Fruit fly (Drosophila melanogaster) whole organism, embryonic: ENCODE measurements around the gene Tbcd.

ENCODE experiments used
- CG10543 ChIP-seq: fragments of 200-800 bp; sonication (Bioruptor generic); optimal IDR thresholded peaks from 3 replicates; lab custom pipeline; 2017; ENCODE audit warnings: missing biosample characterization, mild to moderate bottlenecking, missing genetic modification characterization, moderate library complexity
- CG11456 ChIP-seq: fragments of 200-800 bp; sonication (Bioruptor generic); IDR thresholded peaks from 3 replicates; pipeline ENCODE4 v1.3.6; 2022; ENCODE audit warnings: missing biosample characterization, missing genetic modification characterization
- CG12155 ChIP-seq: fragments of 200-800 bp; sonication (Bioruptor generic); optimal IDR thresholded peaks from 3 replicates; lab custom pipeline; 2016; ENCODE audit warnings: missing biosample characterization, missing genetic modification characterization
- CG13624 ChIP-seq: fragments of 200-800 bp; sonication (Bioruptor generic); optimal IDR thresholded peaks from 2 replicates; lab custom pipeline; 2016; ENCODE audit warnings: missing biosample characterization, missing genetic modification characterization
- CG13894 ChIP-seq: fragments of 200-800 bp; sonication (Bioruptor generic); optimal IDR thresholded peaks from 3 replicates; lab custom pipeline; 2018; ENCODE audit warnings: missing biosample characterization, mild to moderate bottlenecking, missing genetic modification characterization, moderate library complexity
- CG14710 ChIP-seq: fragments of 200-800 bp; sonication (Bioruptor generic); optimal IDR thresholded peaks from 3 replicates; lab custom pipeline; 2019; ENCODE audit warnings: missing biosample characterization, mild to moderate bottlenecking, missing genetic modification characterization, moderate library complexity
- CG16815 ChIP-seq: fragments of 200-800 bp; sonication (Bioruptor generic); optimal IDR thresholded peaks from 3 replicates; lab custom pipeline; 2017; ENCODE audit warnings: missing biosample characterization, mild to moderate bottlenecking, missing genetic modification characterization
- CG2678 ChIP-seq: fragments of 200-800 bp; sonication (Bioruptor generic); optimal IDR thresholded peaks from 3 replicates; lab custom pipeline; 2019; ENCODE audit warnings: missing biosample characterization, mild to moderate bottlenecking, missing genetic modification characterization, moderate library complexity
- CG31388 ChIP-seq: fragments of 200-800 bp; sonication (Bioruptor generic); optimal IDR thresholded peaks from 2 replicates; lab custom pipeline; 2016; ENCODE audit warnings: missing biosample characterization, missing genetic modification characterization
- CG3281 ChIP-seq: fragments of 200-800 bp; sonication (Bioruptor generic); optimal IDR thresholded peaks from 3 replicates; lab custom pipeline; 2017; ENCODE audit warnings: missing biosample characterization, mild to moderate bottlenecking, missing genetic modification characterization
- CG34422 ChIP-seq: fragments of 200-800 bp; sonication (Bioruptor generic); IDR thresholded peaks from 3 replicates; pipeline ENCODE4 v1.3.6; 2022; ENCODE audit warnings: missing biosample characterization, missing genetic modification characterization
- CG7987 ChIP-seq: fragments of 200-800 bp; sonication (Bioruptor generic); optimal IDR thresholded peaks from 2 replicates; lab custom pipeline; 2018; ENCODE audit warnings: missing biosample characterization, mild to moderate bottlenecking, missing genetic modification characterization, moderate library complexity
- CG8290 ChIP-seq, 3 experiments: fragments of 200-800 bp; sonication (Bioruptor generic); optimal IDR thresholded peaks; 2 replicates each; lab custom pipeline; 2016 to 2019; ENCODE audit warnings: missing biosample characterization in 3 of 3, missing genetic modification characterization in 3 of 3, mild to moderate bottlenecking in 2 of 3, moderate library complexity in 1 of 3
- CG8944 ChIP-seq: fragments of 200-800 bp; sonication (Bioruptor generic); optimal IDR thresholded peaks from 3 replicates; lab custom pipeline; 2016; ENCODE audit warnings: missing biosample characterization, missing genetic modification characterization
- Dbx ChIP-seq: fragments of 200-800 bp; sonication (Bioruptor generic); IDR thresholded peaks from 3 replicates; pipeline ENCODE4 v1.3.6; 2022; ENCODE audit warnings: missing biosample characterization, missing genetic modification characterization
- Deaf1 ChIP-seq: fragments of 200-800 bp; optimal IDR thresholded peaks from 3 replicates; lab custom pipeline; 2019; ENCODE audit warnings: missing biosample characterization, mild to moderate bottlenecking, missing genetic modification characterization, moderate library complexity
- Dip3 ChIP-seq: fragments of 200-800 bp; sonication (Bioruptor generic); optimal IDR thresholded peaks from 3 replicates; lab custom pipeline; 2016; ENCODE audit warnings: missing biosample characterization, missing genetic modification characterization
- Dll ChIP-seq: fragments of 200-800 bp; sonication (Bioruptor generic); IDR thresholded peaks from 4 replicates; pipeline ENCODE4 v1.3.6; 2022; ENCODE audit warnings: missing biosample characterization, missing genetic modification characterization; ENCODE audit not compliant: partially characterized antibody
- Fer1 ChIP-seq: fragments of 200-800 bp; sonication (Bioruptor generic); optimal IDR thresholded peaks from 2 replicates; lab custom pipeline; 2017; ENCODE audit warnings: missing biosample characterization, mild to moderate bottlenecking, missing genetic modification characterization
- Nf-YC ChIP-seq: fragments of 200-800 bp; optimal IDR thresholded peaks from 3 replicates; lab custom pipeline; 2019; ENCODE audit warnings: missing biosample characterization, mild to moderate bottlenecking, missing genetic modification characterization, moderate library complexity
- Poxn ChIP-seq: fragments of 200-800 bp; sonication (Bioruptor generic); IDR thresholded peaks from 2 replicates; pipeline ENCODE4 v1.3.6; 2022; ENCODE audit warnings: missing biosample characterization, missing genetic modification characterization
- Ravus ChIP-seq: fragments of 200-800 bp; sonication (Bioruptor generic); IDR thresholded peaks from 2 replicates; pipeline ENCODE4 v1.3.6; 2022; ENCODE audit warnings: missing biosample characterization, missing genetic modification characterization
- Rfx ChIP-seq: fragments of 200-800 bp; sonication (Bioruptor generic); IDR thresholded peaks from 2 replicates; pipeline ENCODE4 v1.3.6; 2022; ENCODE audit warnings: missing biosample characterization, missing genetic modification characterization
- Trl ChIP-seq, 3 experiments: fragments of >200 bp in 2 of 3; fragments of 200-800 bp in 1 of 3; sonication (Bioruptor generic) in 1 of 3; optimal IDR thresholded peaks; 2 replicates in 1 of 3; 3 replicates in 2 of 3; lab custom pipeline; 2016 to 2017; ENCODE audit warnings: missing biosample characterization in 1 of 3, missing genetic modification characterization in 1 of 3
- Vsx1 ChIP-seq: fragments of 200-800 bp; sonication (Bioruptor generic); optimal IDR thresholded peaks from 2 replicates; lab custom pipeline; 2017; ENCODE audit warnings: missing biosample characterization, mild to moderate bottlenecking, missing genetic modification characterization, missing genetic modification reagents
- amos ChIP-seq: fragments of 200-800 bp; sonication (Bioruptor generic); IDR thresholded peaks from 2 replicates; pipeline ENCODE4 v1.3.6; 2022; ENCODE audit warnings: missing biosample characterization, missing genetic modification characterization; ENCODE audit not compliant: partially characterized antibody
- ara ChIP-seq: fragments of 200-800 bp; sonication (Bioruptor generic); IDR thresholded peaks from 2 replicates; pipeline ENCODE4 v1.3.6; 2022; ENCODE audit warnings: missing biosample characterization, missing genetic modification characterization
- caup ChIP-seq: fragments of 200-800 bp; sonication (Bioruptor generic); optimal IDR thresholded peaks from 3 replicates; lab custom pipeline; 2017; ENCODE audit warnings: missing biosample characterization, mild to moderate bottlenecking, missing genetic modification characterization, moderate library complexity; ENCODE audit not compliant: severe bottlenecking
- cg ChIP-seq: fragments of 200-800 bp; sonication (Bioruptor generic); optimal IDR thresholded peaks from 3 replicates; lab custom pipeline; 2019; ENCODE audit warnings: missing biosample characterization, mild to moderate bottlenecking, missing genetic modification characterization, moderate library complexity
- chinmo ChIP-seq: fragments of 200-800 bp; sonication (Bioruptor generic); IDR thresholded peaks from 4 replicates; pipeline ENCODE4 v1.3.6; 2022; ENCODE audit warnings: missing biosample characterization, missing genetic modification characterization; ENCODE audit not compliant: partially characterized antibody
- cwo ChIP-seq: fragments of 200-800 bp; sonication (Bioruptor generic); optimal IDR thresholded peaks from 3 replicates; lab custom pipeline; 2017; ENCODE audit warnings: missing biosample characterization, missing genetic modification characterization, mild to moderate bottlenecking, moderate library complexity, missing genetic modification reagents
- ham ChIP-seq: fragments of 200-800 bp; sonication (Bioruptor generic); IDR thresholded peaks from 2 replicates; pipeline ENCODE4 v1.3.6; 2022; ENCODE audit warnings: missing biosample characterization, missing genetic modification characterization
- hb ChIP-seq: fragments of 200-800 bp; sonication (Bioruptor generic); IDR thresholded peaks from 3 replicates; pipeline ENCODE4 v1.3.6; 2022; ENCODE audit warnings: missing biosample characterization, missing genetic modification characterization; ENCODE audit not compliant: partially characterized antibody
- lilli ChIP-seq: fragments of 200-800 bp; sonication (Bioruptor generic); optimal IDR thresholded peaks from 3 replicates; lab custom pipeline; 2016; ENCODE audit warnings: missing biosample characterization, missing genetic modification characterization
- lola ChIP-seq, 3 experiments: fragments of >200 bp in 2 of 3; fragments of 200-800 bp in 1 of 3; sonication (Bioruptor generic) in 1 of 3; optimal IDR thresholded peaks; 2 replicates each; lab custom pipeline; 2017 to 2019; ENCODE audit warnings: missing biosample characterization in 3 of 3, missing genetic modification characterization in 3 of 3, mild to moderate bottlenecking in 1 of 3, moderate library complexity in 1 of 3
- nmo ChIP-seq: fragments of 200-800 bp; sonication (Bioruptor generic); optimal IDR thresholded peaks from 2 replicates; lab custom pipeline; 2018; ENCODE audit warnings: missing biosample characterization, mild to moderate bottlenecking, missing genetic modification characterization, moderate library complexity
- oc ChIP-seq: fragments of 200-800 bp; sonication (Bioruptor generic); optimal IDR thresholded peaks from 2 replicates; lab custom pipeline; 2018; ENCODE audit warnings: missing biosample characterization, mild to moderate bottlenecking, missing genetic modification characterization, moderate library complexity
- odd ChIP-seq: fragments of 200-800 bp; sonication (Bioruptor generic); optimal IDR thresholded peaks from 2 replicates; lab custom pipeline; 2017; ENCODE audit warnings: missing biosample characterization, mild to moderate bottlenecking, missing genetic modification characterization
- pum ChIP-seq: fragments of 200-800 bp; sonication (Bioruptor generic); optimal IDR thresholded peaks from 2 replicates; lab custom pipeline; 2016; ENCODE audit warnings: missing biosample characterization, missing genetic modification characterization
- rib ChIP-seq: fragments of 200-800 bp; sonication (Bioruptor generic); IDR thresholded peaks from 2 replicates; pipeline ENCODE4 v1.3.6; 2022; ENCODE audit warnings: missing biosample characterization, missing genetic modification characterization
- sd ChIP-seq: fragments of 200-800 bp; sonication (Bioruptor generic); optimal IDR thresholded peaks from 3 replicates; lab custom pipeline; 2018; ENCODE audit warnings: missing biosample characterization, mild to moderate bottlenecking, missing genetic modification characterization, moderate library complexity
- sens ChIP-seq: fragments of 200-800 bp; sonication (Bioruptor generic); peaks from one replicate; lab custom pipeline; 2016; ENCODE audit warnings: missing biosample characterization, missing genetic modification characterization
- sqz ChIP-seq: fragments of 200-800 bp; sonication (Bioruptor generic); optimal IDR thresholded peaks from 3 replicates; lab custom pipeline; 2018; ENCODE audit warnings: missing biosample characterization, mild to moderate bottlenecking, missing genetic modification characterization
- sr ChIP-seq: fragments of 200-800 bp; sonication (Bioruptor generic); IDR thresholded peaks from 3 replicates; pipeline ENCODE4 v1.3.6; 2022; ENCODE audit warnings: missing biosample characterization, missing genetic modification characterization
- sug ChIP-seq: fragments of 200-800 bp; optimal IDR thresholded peaks from 2 replicates; lab custom pipeline; 2019; ENCODE audit warnings: missing biosample characterization, mild to moderate bottlenecking, missing genetic modification characterization, moderate library complexity
- tna ChIP-seq: fragments of 200-800 bp; sonication (Bioruptor generic); IDR thresholded peaks from 2 replicates; pipeline ENCODE4 v1.3.6; 2022; ENCODE audit warnings: missing biosample characterization, missing genetic modification characterization; ENCODE audit not compliant: partially characterized antibody
- twi ChIP-seq: fragments of 200-800 bp; optimal IDR thresholded peaks from 2 replicates; lab custom pipeline; 2019; ENCODE audit warnings: missing biosample characterization, mild to moderate bottlenecking, missing genetic modification characterization, moderate library complexity
- usp ChIP-seq: fragments of >200 bp; optimal IDR thresholded peaks from 2 replicates; lab custom pipeline; 2017; ENCODE audit warnings: missing biosample characterization, missing genetic modification characterization
- vvl ChIP-seq: fragments of 200-800 bp; sonication (Bioruptor generic); IDR thresholded peaks from 2 replicates; pipeline ENCODE4 v1.3.6; 2022; ENCODE audit warnings: missing biosample characterization, missing genetic modification characterization

Tbcd gene

DNA sequence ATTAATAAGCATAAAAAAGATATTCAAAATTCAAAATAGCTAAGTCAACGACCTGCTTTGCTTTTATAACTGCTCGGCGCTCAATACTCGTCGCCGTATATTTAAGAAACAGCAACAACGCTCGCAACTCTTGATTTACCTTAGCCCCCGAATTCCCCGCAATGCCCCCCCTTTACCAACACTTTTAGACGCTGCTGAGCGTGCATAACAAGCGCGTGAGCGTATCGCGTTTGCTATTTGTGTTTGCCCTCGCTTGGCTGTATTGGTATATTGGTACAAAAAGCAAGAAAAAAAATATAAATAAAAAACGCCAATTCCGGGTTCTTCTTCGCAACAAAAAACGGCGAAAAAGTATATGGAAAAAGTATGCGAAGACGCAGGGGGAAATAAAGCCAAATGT, 18.5 kb downstream of the Tbcd start:
- TF ChIP-seq sr (GFP tag; lab: Robert Waterston, UW) (peak; percentile 71; the same call in 2 of the 3 replicates), CG16815 (no peak), pum (no peak), usp (GFP tag; lab: Kevin White, UChicago) (no peak), Trl (optimal IDR thresholded peaks at IDR 0.05; lab: Kevin White, UChicago) (peak in 1 of 2 experiments; percentile 15), Trl (GFP tag; optimal IDR thresholded peaks at IDR 0.05; lab: Kevin White, UChicago) (no peak), CG8944 (no peak), ham (GFP tag; lab: Robert Waterston, UW) (no peak), Rfx (GFP tag; lab: Robert Waterston, UW) (peak; percentile 29; the same call in 1 of the 2 replicates), Ravus (no peak), CG31388 (GFP tag; lab: Kevin White, UChicago) (no peak), CG10543 (peak; percentile 83), nmo (GFP tag; lab: Kevin White, UChicago) (no peak), ara (no peak), CG13624 (GFP tag; lab: Kevin White, UChicago) (peak; percentile 4), Nf-YC (tag; lab: Kevin White, UChicago) (peak; percentile 21), sens (GFP tag; lab: Kevin White, UChicago) (peak; percentile 69), CG13894 (tag; lab: Kevin White, UChicago) (peak; percentile 82), twi (no peak), Poxn (GFP tag; lab: Robert Waterston, UW) (no peak), hb (GFP tag; lab: Robert Waterston, UW) (peak; percentile 35; the same call in 1 of the 3 replicates), CG3281 (GFP tag; lab: Kevin White, UChicago) (peak; percentile 5), lola (GFP tag; optimal IDR thresholded peaks at IDR 0.05; lab: Kevin White, UChicago) (no peak), CG11456 (no peak), chinmo (peak; percentile 96), sd (tag; lab: Kevin White, UChicago) (peak; percentile 95), Deaf1 (tag; lab: Kevin White, UChicago) (peak; percentile 34), Dip3 (GFP tag; lab: Kevin White, UChicago) (no peak), Dll (no peak), CG14710 (tag; lab: Kevin White, UChicago) (no peak), sqz (peak; percentile 61), CG7987 (GFP tag; lab: Kevin White, UChicago) (peak; percentile 39), odd (GFP tag; lab: Kevin White, UChicago) (peak; percentile 12), rib (GFP tag; lab: Robert Waterston, UW) (0 out of 2 replicates have a peak, but pooled peaks have one; percentile 61), vvl (peak; percentile 86), oc (tag; lab: Kevin White, UChicago) (peak; percentile 61), Vsx1 (no peak), CG2678 (tag; lab: Kevin White, UChicago) (peak; percentile 21), CG34422 (no peak), tna (GFP tag; lab: Robert Waterston, UW) (no peak), Dbx (GFP tag; lab: Robert Waterston, UW) (no peak), CG8290 (GFP tag; optimal IDR thresholded peaks at IDR 0.05; lab: Kevin White, UChicago) (no peak), CG8290 (tag; optimal IDR thresholded peaks at IDR 0.05; lab: Kevin White, UChicago) (peak in 1 of 2 experiments; percentile 9), sug (tag; lab: Kevin White, UChicago) (peak; percentile 56), cg (GFP tag; lab: Kevin White, UChicago) (peak; percentile 67), lilli (GFP tag; lab: Kevin White, UChicago) (peak; percentile 27), CG12155 (GFP tag; lab: Kevin White, UChicago) (no peak), caup (GFP tag; lab: Kevin White, UChicago) (peak; percentile 15), Fer1 (GFP tag; lab: Kevin White, UChicago) (peak; percentile 39), amos (GFP tag; lab: Robert Waterston, UW) (no peak), cwo (GFP tag; lab: Kevin White, UChicago) (peak; percentile 89)
